Worm (Caenorhabditis elegans): ENCODE measurements around the gene F44E7.5.

DNA sequence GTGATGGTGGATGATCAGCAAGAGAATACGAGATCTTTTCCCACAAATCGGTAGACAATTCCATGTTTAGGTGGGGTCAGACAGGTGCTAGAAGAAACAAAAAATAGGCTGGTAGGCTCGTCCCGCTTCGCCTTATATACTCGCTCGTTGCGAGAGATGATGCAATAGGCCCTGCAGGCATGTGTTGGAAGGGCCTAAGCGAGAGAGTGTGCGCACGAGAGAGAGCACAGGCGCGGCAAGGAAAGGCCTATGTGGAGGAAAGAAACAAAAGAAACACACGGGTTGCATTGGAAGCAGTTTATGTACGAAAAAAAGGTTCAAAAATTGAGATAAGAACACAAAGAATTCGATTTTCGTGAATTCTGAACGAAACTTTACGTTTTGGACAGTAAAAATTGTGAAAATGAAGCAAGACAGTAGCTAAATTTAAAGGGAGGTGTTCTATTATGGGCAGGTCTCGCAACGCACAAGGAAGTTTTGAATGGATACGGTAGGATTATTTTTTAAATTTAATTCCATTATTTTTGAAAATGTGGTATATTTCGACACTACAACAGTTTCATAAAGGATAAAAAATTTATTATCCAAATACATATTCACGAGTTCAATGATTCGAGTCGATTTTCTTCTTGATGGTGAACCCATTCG lies at the start of gene F44E7.5:
- TF ChIP-seq blmp-1 (tag; optimal IDR thresholded peaks at IDR 0.05), result no peak
- TF ChIP-seq unc-39 (tag; optimal IDR thresholded peaks at IDR 0.05), result no peak
- no peak for TF ChIP-seq elt-1 (tag; optimal IDR thresholded peaks at IDR 0.05; ENCODE audit: borderline replicate concordance, insufficient read depth)
- no peak for TF ChIP-seq bed-3 (GFP tag; optimal IDR thresholded peaks at IDR 0.05)
- TF ChIP-seq snpc-4 (tag; optimal IDR thresholded peaks at IDR 0.05), result no peak
- TF ChIP-seq elt-3 (tag; optimal IDR thresholded peaks at IDR 0.05), result no peak
- TF ChIP-seq nhr-2 (tag; optimal IDR thresholded peaks at IDR 0.05), result no peak
- no peak for TF ChIP-seq mls-2 (tag; optimal IDR thresholded peaks at IDR 0.05)
- TF ChIP-seq mab-5 (tag; optimal IDR thresholded peaks at IDR 0.05), result no peak
- TF ChIP-seq nhr-237 (tag; optimal IDR thresholded peaks at IDR 0.05), result no peak
- no peak for TF ChIP-seq ceh-43 (GFP tag; optimal IDR thresholded peaks at IDR 0.05)
- TF ChIP-seq hlh-1 (tag; optimal IDR thresholded peaks at IDR 0.05), result no peak
- TF ChIP-seq ceh-83 (GFP tag; optimal IDR thresholded peaks at IDR 0.05), result no peak
